Worm (Caenorhabditis elegans) whole organism, midembryonic: ENCODE results near the gene unc-53.

ENCODE experiments used
- T22C8.4 ChIP-seq: fragments of 200-800 bp; sonication (Bioruptor generic); IDR thresholded peaks from 2 replicates; pipeline ENCODE4 v1.3.6; 2022; ENCODE audit warnings: missing genetic modification characterization, missing compliant biosample characterization
- cog-1 ChIP-seq: sonication (generic microtip); optimal IDR thresholded peaks from 2 replicates; lab custom pipeline; 2016; ENCODE audit warnings: missing genetic modification characterization, missing compliant biosample characterization
- flt-1 ChIP-seq: fragments of 200-800 bp; sonication (Bioruptor generic); IDR thresholded peaks from 2 replicates; pipeline ENCODE4 v1.3.6; 2022; ENCODE audit warnings: missing genetic modification characterization, missing compliant biosample characterization
- klf-2 ChIP-seq: fragments of 200-800 bp; sonication (Bioruptor generic); conservative IDR thresholded peaks from 2 replicates; pipeline ENCODE4 v1.3.6; 2022; ENCODE audit warnings: missing genetic modification reagents, missing genetic modification characterization, missing compliant biosample characterization
- med-1 ChIP-seq: sonication (generic microtip); optimal IDR thresholded peaks from 2 replicates; lab custom pipeline; 2017; ENCODE audit warnings: missing genetic modification characterization, mild to moderate bottlenecking, missing compliant biosample characterization, antibody characterized with exemption, missing genetic modification reagents; ENCODE audit not compliant: insufficient read depth
- ref-1 ChIP-seq: fragments of 200-800 bp; sonication (Bioruptor generic); conservative IDR thresholded peaks from 2 replicates; pipeline ENCODE4 v1.3.6; 2022; ENCODE audit warnings: missing genetic modification reagents, missing genetic modification characterization, missing compliant biosample characterization
- tab-1 ChIP-seq: fragments of 200-800 bp; sonication (Bioruptor generic); IDR thresholded peaks from 2 replicates; pipeline ENCODE4 v1.3.6; 2022; ENCODE audit warnings: missing genetic modification characterization, missing compliant biosample characterization
- ztf-23 ChIP-seq: fragments of 200-800 bp; sonication (Bioruptor generic); IDR thresholded peaks from 2 replicates; pipeline ENCODE4 v1.3.6; 2022; ENCODE audit warnings: missing genetic modification reagents, missing genetic modification characterization, missing compliant biosample characterization
- ztf-29 ChIP-seq: fragments of 200-800 bp; sonication (Bioruptor generic); IDR thresholded peaks from 2 replicates; pipeline ENCODE4 v1.3.6; 2022; ENCODE audit warnings: missing genetic modification reagents, missing genetic modification characterization, missing compliant biosample characterization

The unc-53 gene

DNA sequence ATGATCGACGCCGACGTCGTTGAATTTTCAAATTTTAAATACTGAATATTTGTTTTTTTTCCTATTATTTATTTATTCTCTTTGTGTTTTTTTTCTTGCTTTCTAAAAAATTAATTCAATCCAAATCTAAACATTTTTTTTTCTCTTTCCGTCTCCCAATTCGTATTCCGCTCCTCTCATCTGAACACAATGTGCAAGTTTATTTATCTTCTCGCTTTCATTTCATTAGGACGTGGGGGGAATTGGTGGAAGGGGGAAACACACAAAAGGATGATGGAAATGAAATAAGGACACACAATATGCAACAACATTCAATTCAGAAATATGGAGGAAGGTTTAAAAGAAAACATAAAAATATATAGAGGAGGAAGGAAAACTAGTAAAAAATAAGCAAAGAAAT lies 61.5 kb downstream of the unc-53 start:
- TF ChIP-seq ztf-23 (no peak), ztf-29 (no peak), tab-1 (GFP tag; lab: Robert Waterston, UW) (no peak), cog-1 (no peak), klf-2 (GFP tag; lab: Robert Waterston, UW) (no peak), T22C8.4 (GFP tag; lab: Robert Waterston, UW) (no peak), flt-1 (GFP tag; lab: Robert Waterston, UW) (no peak), med-1 (GFP tag; lab: Kevin White, UChicago) (no peak), ref-1 (GFP tag; lab: Robert Waterston, UW) (no peak)

DNA sequence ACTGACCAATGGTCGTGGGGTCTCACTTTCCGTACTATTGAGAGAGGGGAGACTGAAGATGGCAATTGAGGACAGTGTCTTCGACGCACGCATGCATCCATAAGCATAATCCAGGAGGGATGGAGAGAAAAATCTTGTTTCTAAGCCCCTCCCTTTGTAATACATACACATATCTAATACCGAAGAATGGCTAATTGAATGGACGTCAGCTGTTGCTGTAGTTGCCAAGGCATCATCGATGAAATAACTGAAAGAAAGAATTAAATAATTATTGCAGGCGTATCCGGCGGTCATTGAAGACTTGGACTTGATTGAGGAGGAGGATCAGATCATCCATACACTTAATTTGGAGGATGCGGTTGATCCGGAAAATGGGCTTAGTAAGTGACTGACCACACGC lies 63.7 kb downstream of the unc-53 start, which contains the start of gene F33A8.7:
F33A8.7 (minus strand) TSS at position 101 of the 400 bp plus-strand sequence.
- TF ChIP-seq cog-1, result no peak
- TF ChIP-seq ztf-23, result no peak
- no peak for TF ChIP-seq flt-1 (GFP tag; lab: Robert Waterston, UW)
- no peak for TF ChIP-seq ref-1 (GFP tag; lab: Robert Waterston, UW)
- no peak for TF ChIP-seq T22C8.4 (GFP tag; lab: Robert Waterston, UW)
- no peak for TF ChIP-seq tab-1 (GFP tag; lab: Robert Waterston, UW)
- TF ChIP-seq med-1 (GFP tag; lab: Kevin White, UChicago), result no peak
- TF ChIP-seq klf-2 (GFP tag; lab: Robert Waterston, UW), result no peak
- no peak for TF ChIP-seq ztf-29

ce11 chrII:11022023-11022422 lies 67.2 kb downstream of the unc-53 start, which contains the start of gene let-858:
TSS of gene let-858 (plus strand) at chrII:11022370.
- TF ChIP-seq ref-1 (GFP tag; lab: Robert Waterston, UW) (no peak), cog-1 (no peak), flt-1 (GFP tag; lab: Robert Waterston, UW) (no peak), ztf-29 (no peak), T22C8.4 (GFP tag; lab: Robert Waterston, UW) (no peak), med-1 (GFP tag; lab: Kevin White, UChicago) (no peak), tab-1 (GFP tag; lab: Robert Waterston, UW) (no peak), klf-2 (GFP tag; lab: Robert Waterston, UW) (no peak), ztf-23 (no peak)

ce11 chrII:11020707-11021106 lies 68.5 kb downstream of the unc-53 start:
- no peak for TF ChIP-seq ztf-23
- no peak for TF ChIP-seq cog-1
- TF ChIP-seq ref-1 (GFP tag; lab: Robert Waterston, UW), result no peak
- TF ChIP-seq klf-2 (GFP tag; lab: Robert Waterston, UW), result no peak
- TF ChIP-seq med-1 (GFP tag; lab: Kevin White, UChicago), result no peak
- TF ChIP-seq ztf-29, result no peak
- TF ChIP-seq flt-1 (GFP tag; lab: Robert Waterston, UW), result no peak
- TF ChIP-seq T22C8.4 (GFP tag; lab: Robert Waterston, UW), result no peak
- no peak for TF ChIP-seq tab-1 (GFP tag; lab: Robert Waterston, UW)

DNA sequence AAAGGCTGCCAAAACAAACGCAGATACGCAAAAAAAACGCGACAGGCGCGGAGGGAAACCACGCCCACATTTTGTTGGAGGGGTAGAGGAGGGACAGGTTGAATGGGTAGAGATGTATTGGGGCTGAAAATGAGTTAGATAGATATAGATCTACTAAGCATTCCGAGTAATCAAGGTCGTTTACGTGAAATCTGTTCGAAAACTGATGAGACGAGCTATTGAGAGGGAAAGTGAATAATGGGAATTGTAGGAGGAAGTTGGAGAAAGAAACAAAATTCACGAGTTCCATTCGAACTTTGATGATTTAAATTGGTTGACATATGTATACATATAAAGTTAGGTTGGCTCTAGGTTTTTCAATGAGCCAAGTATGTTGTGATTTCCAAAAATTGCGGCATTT lies 72.4 kb downstream of the unc-53 start:
- TF ChIP-seq klf-2 (GFP tag; lab: Robert Waterston, UW), result no peak
- no peak for TF ChIP-seq med-1 (GFP tag; lab: Kevin White, UChicago)
- TF ChIP-seq tab-1 (GFP tag; lab: Robert Waterston, UW), result no peak
- no peak for TF ChIP-seq flt-1 (GFP tag; lab: Robert Waterston, UW)
- TF ChIP-seq T22C8.4 (GFP tag; lab: Robert Waterston, UW), result no peak
- TF ChIP-seq ref-1 (GFP tag; lab: Robert Waterston, UW), result no peak
- no peak for TF ChIP-seq ztf-29
- TF ChIP-seq ztf-23, result no peak
- TF ChIP-seq cog-1, result no peak

- TF ChIP-seq T22C8.4 (GFP tag; lab: Robert Waterston, UW), result no peak
- TF ChIP-seq cog-1, result no peak
- no peak for TF ChIP-seq ztf-23
- no peak for TF ChIP-seq flt-1 (GFP tag; lab: Robert Waterston, UW)
- no peak for TF ChIP-seq med-1 (GFP tag; lab: Kevin White, UChicago)
- no peak for TF ChIP-seq tab-1 (GFP tag; lab: Robert Waterston, UW)
- no peak for TF ChIP-seq klf-2 (GFP tag; lab: Robert Waterston, UW)
- TF ChIP-seq ztf-29, result no peak
- TF ChIP-seq ref-1 (GFP tag; lab: Robert Waterston, UW), result no peak
These were observed 72.6 kb downstream of the unc-53 start, which contains the start of gene ram-2 for ce11 chrII:11016835-11016883. TSS of gene ram-2 (minus strand) at chrII:11016881.

DNA sequence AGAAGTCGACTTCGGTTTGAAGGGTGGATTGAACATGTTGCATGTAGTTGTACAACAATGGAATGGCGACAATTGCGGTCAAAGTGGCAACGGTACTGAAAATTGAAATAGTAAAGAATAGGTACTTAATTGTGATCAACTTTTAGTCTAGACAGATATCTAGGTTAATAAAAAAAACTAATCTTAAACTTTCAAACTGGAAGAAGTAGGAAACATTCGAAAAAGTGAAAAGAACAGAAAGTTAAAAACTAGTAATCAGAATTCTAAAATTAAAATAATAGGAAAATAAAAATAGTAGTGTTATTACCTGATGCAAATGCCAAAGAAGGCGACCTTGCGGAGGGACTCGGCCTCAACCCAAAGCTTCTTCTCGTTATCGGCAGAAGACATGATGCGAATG lies 72.8 kb downstream of the unc-53 start:
- no peak for TF ChIP-seq ztf-23
- no peak for TF ChIP-seq cog-1
- no peak for TF ChIP-seq ref-1 (GFP tag; lab: Robert Waterston, UW)
- TF ChIP-seq ztf-29, result no peak
- no peak for TF ChIP-seq tab-1 (GFP tag; lab: Robert Waterston, UW)
- no peak for TF ChIP-seq klf-2 (GFP tag; lab: Robert Waterston, UW)
- no peak for TF ChIP-seq T22C8.4 (GFP tag; lab: Robert Waterston, UW)
- no peak for TF ChIP-seq flt-1 (GFP tag; lab: Robert Waterston, UW)
- TF ChIP-seq med-1 (GFP tag; lab: Kevin White, UChicago), result no peak

DNA sequence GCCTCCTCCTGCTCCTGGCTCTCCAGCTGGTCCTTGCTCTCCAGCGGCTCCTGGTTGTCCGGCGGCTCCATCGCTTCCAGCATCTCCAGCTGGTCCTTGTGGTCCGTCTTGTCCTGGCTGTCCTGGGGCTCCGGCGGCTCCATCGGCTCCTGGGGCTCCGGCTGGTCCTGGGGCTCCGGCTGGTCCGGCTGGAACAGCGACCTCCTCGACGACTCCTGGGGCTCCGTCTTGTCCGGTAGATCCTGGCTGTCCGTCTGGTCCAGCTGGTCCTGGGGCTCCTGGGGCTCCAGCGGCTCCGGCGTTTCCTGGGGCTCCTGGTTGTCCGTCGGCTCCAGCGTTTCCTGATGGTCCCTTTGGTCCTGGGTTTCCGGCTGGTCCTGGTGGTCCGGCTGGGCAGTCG lies 73.5 kb downstream of the unc-53 start:
- TF ChIP-seq ztf-29, result no peak
- no peak for TF ChIP-seq tab-1 (GFP tag; lab: Robert Waterston, UW)
- TF ChIP-seq ref-1 (GFP tag; lab: Robert Waterston, UW), result no peak
- TF ChIP-seq T22C8.4 (GFP tag; lab: Robert Waterston, UW), result no peak
- TF ChIP-seq cog-1, result no peak
- no peak for TF ChIP-seq ztf-23
- TF ChIP-seq flt-1 (GFP tag; lab: Robert Waterston, UW), result no peak
- TF ChIP-seq klf-2 (GFP tag; lab: Robert Waterston, UW), result no peak
- no peak for TF ChIP-seq med-1 (GFP tag; lab: Kevin White, UChicago)

ce11 chrII:11015210-11015609 lies 74.0 kb downstream of the unc-53 start:
- TF ChIP-seq klf-2 (GFP tag; lab: Robert Waterston, UW) (no peak), flt-1 (GFP tag; lab: Robert Waterston, UW) (no peak), cog-1 (no peak), ztf-29 (no peak), ztf-23 (no peak), T22C8.4 (GFP tag; lab: Robert Waterston, UW) (no peak), tab-1 (GFP tag; lab: Robert Waterston, UW) (no peak), ref-1 (GFP tag; lab: Robert Waterston, UW) (no peak), med-1 (GFP tag; lab: Kevin White, UChicago) (no peak)

DNA sequence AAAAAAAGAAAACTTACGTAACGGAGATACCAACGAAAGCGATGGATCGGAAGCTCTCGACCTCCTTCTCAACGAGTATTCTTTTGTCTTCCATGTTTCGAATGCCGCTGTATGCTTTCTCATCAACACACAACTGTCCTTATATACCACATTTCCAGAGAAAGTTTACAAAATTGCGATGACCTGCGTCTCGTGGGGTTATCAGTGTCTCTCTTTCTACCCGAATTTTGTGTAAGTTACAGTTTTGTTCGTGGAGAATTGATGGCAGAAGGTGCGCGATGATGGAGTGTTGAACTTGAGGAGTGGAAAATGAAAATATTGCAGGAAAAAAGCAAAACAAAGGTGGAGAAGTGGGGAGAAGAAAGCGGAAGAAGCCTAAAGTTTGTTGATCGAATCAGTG lies 75.6 kb downstream of the unc-53 start, which contains the start of gene col-81:
col-81 (minus strand) TSS at position 101 of the 400 bp plus-strand sequence.
- TF ChIP-seq ref-1 (GFP tag; lab: Robert Waterston, UW) (no peak), klf-2 (GFP tag; lab: Robert Waterston, UW) (no peak), ztf-29 (no peak), tab-1 (GFP tag; lab: Robert Waterston, UW) (no peak), cog-1 (no peak), T22C8.4 (GFP tag; lab: Robert Waterston, UW) (no peak), med-1 (GFP tag; lab: Kevin White, UChicago) (no peak), flt-1 (GFP tag; lab: Robert Waterston, UW) (no peak), ztf-23 (no peak)
